Fruit fly (Drosophila melanogaster) whole organism, embryonic: ENCODE measurements around the gene mRpL17.

ENCODE experiments used
- BtbVII ChIP-seq: fragments of 200-800 bp; sonication (Bioruptor generic); optimal IDR thresholded peaks from 3 replicates; lab custom pipeline; 2017; ENCODE audit warnings: missing biosample characterization, mild to moderate bottlenecking, missing genetic modification characterization
- CG10543 ChIP-seq: fragments of 200-800 bp; sonication (Bioruptor generic); optimal IDR thresholded peaks from 3 replicates; lab custom pipeline; 2017; ENCODE audit warnings: missing biosample characterization, mild to moderate bottlenecking, missing genetic modification characterization, moderate library complexity
- CG11696 ChIP-seq: fragments of 200-800 bp; sonication (Bioruptor generic); IDR thresholded peaks from 2 replicates; pipeline ENCODE4 v1.3.6; 2022; ENCODE audit warnings: missing biosample characterization, missing genetic modification characterization
- CG12155 ChIP-seq: fragments of 200-800 bp; sonication (Bioruptor generic); optimal IDR thresholded peaks from 3 replicates; lab custom pipeline; 2016; ENCODE audit warnings: missing biosample characterization, missing genetic modification characterization
- CG14441 ChIP-seq: fragments of 200-800 bp; sonication (Bioruptor generic); IDR thresholded peaks from 2 replicates; pipeline ENCODE4 v1.3.6; 2022; ENCODE audit warnings: missing biosample characterization, missing genetic modification characterization
- CG14667 ChIP-seq: fragments of 200-800 bp; sonication (Bioruptor generic); IDR thresholded peaks from 2 replicates; pipeline ENCODE4 v1.3.6; 2022; ENCODE audit warnings: missing biosample characterization, missing genetic modification characterization
- CG1603 ChIP-seq: fragments of 200-800 bp; sonication (Bioruptor generic); optimal IDR thresholded peaks from 2 replicates; lab custom pipeline; 2019; ENCODE audit warnings: missing biosample characterization, mild to moderate bottlenecking, missing genetic modification characterization, moderate library complexity
- CG18619 ChIP-seq: fragments of 200-800 bp; sonication (Bioruptor generic); optimal IDR thresholded peaks from 3 replicates; lab custom pipeline; 2017; ENCODE audit warnings: missing biosample characterization, mild to moderate bottlenecking, missing genetic modification characterization
- CG2116 ChIP-seq: fragments of 200-800 bp; sonication (Bioruptor generic); optimal IDR thresholded peaks from 3 replicates; lab custom pipeline; 2018; ENCODE audit warnings: missing biosample characterization, mild to moderate bottlenecking, missing genetic modification characterization
- CG2120 ChIP-seq: fragments of 200-800 bp; sonication (Bioruptor generic); optimal IDR thresholded peaks from 3 replicates; lab custom pipeline; 2016; ENCODE audit warnings: missing biosample characterization, missing genetic modification characterization
- CG2129 ChIP-seq: fragments of 200-800 bp; sonication (Bioruptor generic); IDR thresholded peaks from 2 replicates; pipeline ENCODE4 v1.3.6; 2022; ENCODE audit warnings: missing biosample characterization, missing genetic modification characterization; ENCODE audit not compliant: partially characterized antibody
- CG2889 ChIP-seq: fragments of 200-800 bp; sonication (Bioruptor generic); IDR thresholded peaks from 3 replicates; pipeline ENCODE4 v1.3.6; 2022; ENCODE audit warnings: missing biosample characterization, missing genetic modification characterization
- CG3726 ChIP-seq: fragments of 200-800 bp; sonication (Bioruptor generic); IDR thresholded peaks from 3 replicates; pipeline ENCODE4, ENCODE4 v1.3.6; 2022; ENCODE audit warnings: missing biosample characterization, missing genetic modification characterization
- CG6654 ChIP-seq: fragments of 200-800 bp; sonication (Bioruptor generic); optimal IDR thresholded peaks from 2 replicates; lab custom pipeline; 2017; ENCODE audit warnings: missing biosample characterization, mild to moderate bottlenecking, missing genetic modification characterization
- CG6689 ChIP-seq: fragments of 200-800 bp; sonication (Bioruptor generic); IDR thresholded peaks from 2 replicates; pipeline ENCODE4 v1.3.6; 2022; ENCODE audit warnings: missing biosample characterization, missing genetic modification characterization
- CG8281 ChIP-seq: fragments of 200-800 bp; sonication (Bioruptor generic); optimal IDR thresholded peaks from 2 replicates; lab custom pipeline; 2018; ENCODE audit warnings: missing biosample characterization, mild to moderate bottlenecking, missing genetic modification characterization, moderate library complexity
- CG8388 ChIP-seq: fragments of 200-800 bp; sonication (Bioruptor generic); optimal IDR thresholded peaks from 2 replicates; lab custom pipeline; 2019; ENCODE audit warnings: missing biosample characterization, mild to moderate bottlenecking, missing genetic modification characterization, moderate library complexity
- CrebB ChIP-seq: fragments of 200-800 bp; sonication (Bioruptor generic); optimal IDR thresholded peaks from 3 replicates; lab custom pipeline; 2018; ENCODE audit warnings: missing biosample characterization, mild to moderate bottlenecking, missing genetic modification characterization
- D19B ChIP-seq: fragments of 200-800 bp; sonication (Bioruptor generic); optimal IDR thresholded peaks from 2 replicates; lab custom pipeline; 2017; ENCODE audit warnings: missing biosample characterization, mild to moderate bottlenecking, missing genetic modification characterization
- Dll ChIP-seq: fragments of 200-800 bp; sonication (Bioruptor generic); IDR thresholded peaks from 4 replicates; pipeline ENCODE4 v1.3.6; 2022; ENCODE audit warnings: missing biosample characterization, missing genetic modification characterization; ENCODE audit not compliant: partially characterized antibody
- HLHmδ ChIP-seq: fragments of 200-800 bp; sonication (Bioruptor generic); optimal IDR thresholded peaks from 2 replicates; lab custom pipeline; 2018; ENCODE audit warnings: missing biosample characterization, mild to moderate bottlenecking, missing genetic modification characterization, moderate library complexity
- Hey ChIP-seq: fragments of 200-800 bp; sonication (Bioruptor generic); optimal IDR thresholded peaks from 3 replicates; lab custom pipeline; 2018; ENCODE audit warnings: missing biosample characterization, mild to moderate bottlenecking, missing genetic modification characterization
- HmgD ChIP-seq: fragments of 200-800 bp; sonication (Bioruptor generic); optimal IDR thresholded peaks from 3 replicates; lab custom pipeline; 2016; ENCODE audit warnings: missing biosample characterization, missing genetic modification characterization
- Hr3 ChIP-seq: fragments of 200-800 bp; sonication (Bioruptor generic); optimal IDR thresholded peaks from 3 replicates; lab custom pipeline; 2016; ENCODE audit warnings: missing biosample characterization, missing genetic modification characterization
- Ptx1 ChIP-seq: fragments of 200-800 bp; sonication (Bioruptor generic); IDR thresholded peaks from 2 replicates; pipeline ENCODE4 v1.3.6; 2022; ENCODE audit warnings: missing biosample characterization, missing genetic modification characterization
- Scr ChIP-seq: fragments of 200-800 bp; sonication (Bioruptor generic); IDR thresholded peaks from 2 replicates; pipeline ENCODE4 v1.3.6; 2022; ENCODE audit warnings: missing biosample characterization, missing genetic modification characterization; ENCODE audit not compliant: partially characterized antibody
- Spps ChIP-seq: fragments of 200-800 bp; sonication (Bioruptor generic); optimal IDR thresholded peaks from 2 replicates; lab custom pipeline; 2018; ENCODE audit warnings: missing biosample characterization, mild to moderate bottlenecking, missing genetic modification characterization
- YL-1 ChIP-seq: fragments of 200-800 bp; sonication (Bioruptor generic); optimal IDR thresholded peaks from 3 replicates; lab custom pipeline; 2017; ENCODE audit warnings: missing biosample characterization, mild to moderate bottlenecking, missing genetic modification characterization
- amos ChIP-seq: fragments of 200-800 bp; sonication (Bioruptor generic); IDR thresholded peaks from 2 replicates; pipeline ENCODE4 v1.3.6; 2022; ENCODE audit warnings: missing biosample characterization, missing genetic modification characterization; ENCODE audit not compliant: partially characterized antibody
- cad ChIP-seq: fragments of >200 bp; optimal IDR thresholded peaks from 2 replicates; lab custom pipeline; 2017; ENCODE audit warnings: missing biosample characterization, missing genetic modification characterization
- chinmo ChIP-seq: fragments of 200-800 bp; sonication (Bioruptor generic); IDR thresholded peaks from 4 replicates; pipeline ENCODE4 v1.3.6; 2022; ENCODE audit warnings: missing biosample characterization, missing genetic modification characterization; ENCODE audit not compliant: partially characterized antibody
- eve ChIP-seq, 2 experiments: fragments of >200 bp; optimal IDR thresholded peaks; 2 replicates each; lab custom pipeline; 2017; ENCODE audit warnings: missing biosample characterization in 2 of 2, missing genetic modification characterization in 2 of 2
- fd64A ChIP-seq: fragments of 200-800 bp; sonication (Bioruptor generic); optimal IDR thresholded peaks from 3 replicates; lab custom pipeline; 2018; ENCODE audit warnings: missing biosample characterization, mild to moderate bottlenecking, missing genetic modification characterization
- fu2 ChIP-seq: fragments of 200-800 bp; sonication (Bioruptor generic); optimal IDR thresholded peaks from 2 replicates; lab custom pipeline; 2016; ENCODE audit warnings: missing biosample characterization, missing genetic modification characterization
- hth ChIP-seq: fragments of >200 bp; optimal IDR thresholded peaks from 2 replicates; lab custom pipeline; 2017; ENCODE audit warnings: inconsistent platforms
- lola ChIP-seq, 3 experiments: fragments of >200 bp in 2 of 3; fragments of 200-800 bp in 1 of 3; sonication (Bioruptor generic) in 1 of 3; optimal IDR thresholded peaks; 2 replicates each; lab custom pipeline; 2017 to 2019; ENCODE audit warnings: missing biosample characterization in 3 of 3, missing genetic modification characterization in 3 of 3, mild to moderate bottlenecking in 1 of 3, moderate library complexity in 1 of 3
- mam ChIP-seq: fragments of 200-800 bp; sonication (Bioruptor generic); optimal IDR thresholded peaks from 3 replicates; lab custom pipeline; 2016; ENCODE audit warnings: missing biosample characterization, missing genetic modification characterization
- mld ChIP-seq: fragments of 200-800 bp; sonication (Bioruptor generic); IDR thresholded peaks from 3 replicates; pipeline ENCODE4 v1.3.6; 2022; ENCODE audit warnings: missing biosample characterization, missing genetic modification characterization; ENCODE audit not compliant: partially characterized antibody
- nau ChIP-seq: fragments of 200-800 bp; sonication (Bioruptor generic); optimal IDR thresholded peaks from 3 replicates; lab custom pipeline; 2017; ENCODE audit warnings: missing biosample characterization, mild to moderate bottlenecking, missing genetic modification characterization, missing genetic modification reagents
- p53 ChIP-seq: fragments of 200-800 bp; sonication (Bioruptor generic); optimal IDR thresholded peaks from 2 replicates; lab custom pipeline; 2016; ENCODE audit warnings: missing biosample characterization, missing genetic modification characterization
- repo ChIP-seq: fragments of 200-800 bp; sonication (Bioruptor generic); optimal IDR thresholded peaks from 2 replicates; lab custom pipeline; 2016; ENCODE audit warnings: missing biosample characterization, missing genetic modification characterization
- slbo ChIP-seq: fragments of 200-800 bp; sonication (Bioruptor generic); IDR thresholded peaks from 2 replicates; pipeline ENCODE4 v1.3.6; 2022; ENCODE audit warnings: missing biosample characterization, missing genetic modification characterization
- slou ChIP-seq: fragments of 200-800 bp; sonication (Bioruptor generic); optimal IDR thresholded peaks from 3 replicates; lab custom pipeline; 2016; ENCODE audit warnings: missing biosample characterization, missing genetic modification characterization
- ssp ChIP-seq: fragments of 200-800 bp; sonication (Bioruptor generic); IDR thresholded peaks from 2 replicates; pipeline ENCODE4 v1.3.6; 2022; ENCODE audit warnings: missing biosample characterization, missing genetic modification characterization
- stwl ChIP-seq: fragments of 200-800 bp; sonication (Bioruptor generic); optimal IDR thresholded peaks from 3 replicates; lab custom pipeline; 2018; ENCODE audit warnings: missing biosample characterization, mild to moderate bottlenecking, missing genetic modification characterization, moderate library complexity
- sug ChIP-seq: fragments of 200-800 bp; optimal IDR thresholded peaks from 2 replicates; lab custom pipeline; 2019; ENCODE audit warnings: missing biosample characterization, mild to moderate bottlenecking, missing genetic modification characterization, moderate library complexity
- toy ChIP-seq: fragments of 200-800 bp; sonication (Bioruptor generic); IDR thresholded peaks from 2 replicates; pipeline ENCODE4 v1.3.6; 2022; ENCODE audit warnings: missing biosample characterization, missing genetic modification characterization
- trem ChIP-seq: fragments of 200-800 bp; optimal IDR thresholded peaks from 3 replicates; lab custom pipeline; 2019; ENCODE audit warnings: missing biosample characterization, mild to moderate bottlenecking, missing genetic modification characterization, moderate library complexity

The mRpL17 gene

DNA sequence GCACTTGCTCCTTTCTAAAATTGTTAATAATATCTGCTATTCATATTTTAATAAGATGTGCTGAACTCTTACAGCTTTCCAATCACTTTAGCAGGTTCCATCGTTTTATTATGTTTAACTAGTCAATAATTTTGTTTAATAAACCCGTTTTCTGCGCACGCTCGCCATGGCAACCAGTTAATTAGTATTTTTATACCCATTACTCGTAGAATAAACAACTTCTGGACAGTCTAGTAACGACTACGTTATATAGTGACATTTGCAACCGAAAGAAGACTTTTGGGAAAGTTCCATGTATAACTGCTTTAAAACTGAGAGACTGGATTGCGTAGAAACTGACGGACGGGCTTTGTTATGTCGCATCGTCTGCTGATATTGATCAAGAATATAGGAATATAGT, 31.3 kb upstream of the mRpL17 start, which contains the start of gene CG34453:
Gene CG34453 (minus strand): TSS at position 101 of the 400 bp plus-strand sequence.
- TF ChIP-seq Spps (tag; lab: Kevin White, UChicago) (no peak), eve (GFP tag; optimal IDR thresholded peaks at IDR 0.05; lab: Kevin White, UChicago) (peak in 1 of 2 experiments; percentile 33)
- TF ChIP-seq, all 482 proteins: peak for 1

DNA sequence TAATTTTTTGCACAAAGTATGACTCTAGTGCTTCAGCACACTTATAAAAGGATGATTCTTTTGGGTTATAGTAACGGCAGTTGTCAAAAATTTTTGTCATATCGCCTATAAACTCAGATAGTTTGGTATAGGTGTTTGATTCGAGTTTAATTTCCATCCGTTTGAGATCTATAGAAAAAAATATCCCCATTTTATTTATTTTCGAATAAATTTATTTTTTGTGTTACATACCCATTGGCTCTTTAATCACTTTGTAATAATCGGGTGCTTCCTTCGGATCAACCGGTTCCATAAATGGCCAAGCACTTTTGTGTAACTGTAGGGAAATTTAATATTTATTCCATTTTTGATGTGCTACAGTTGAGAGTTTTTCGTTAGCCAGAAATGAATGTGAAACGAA, 30.2 kb upstream of the mRpL17 start:
- TF ChIP-seq Scr (GFP tag; lab: Robert Waterston, UW) = no peak
- TF ChIP-seq p53 = no peak
- TF ChIP-seq CG2120 (GFP tag; lab: Kevin White, UChicago) = no peak
- no peak for TF ChIP-seq ssp
- no peak for TF ChIP-seq Hr3 (GFP tag; lab: Kevin White, UChicago)
- no peak for TF ChIP-seq chinmo (GFP tag; lab: Robert Waterston, UW)
- no peak for TF ChIP-seq slou (GFP tag; lab: Kevin White, UChicago)
- no peak for TF ChIP-seq amos
- no peak for TF ChIP-seq cad (GFP tag; lab: Kevin White, UChicago)
- no peak for TF ChIP-seq Ptx1
- no peak for TF ChIP-seq mld (GFP tag; lab: Robert Waterston, UW)

DNA sequence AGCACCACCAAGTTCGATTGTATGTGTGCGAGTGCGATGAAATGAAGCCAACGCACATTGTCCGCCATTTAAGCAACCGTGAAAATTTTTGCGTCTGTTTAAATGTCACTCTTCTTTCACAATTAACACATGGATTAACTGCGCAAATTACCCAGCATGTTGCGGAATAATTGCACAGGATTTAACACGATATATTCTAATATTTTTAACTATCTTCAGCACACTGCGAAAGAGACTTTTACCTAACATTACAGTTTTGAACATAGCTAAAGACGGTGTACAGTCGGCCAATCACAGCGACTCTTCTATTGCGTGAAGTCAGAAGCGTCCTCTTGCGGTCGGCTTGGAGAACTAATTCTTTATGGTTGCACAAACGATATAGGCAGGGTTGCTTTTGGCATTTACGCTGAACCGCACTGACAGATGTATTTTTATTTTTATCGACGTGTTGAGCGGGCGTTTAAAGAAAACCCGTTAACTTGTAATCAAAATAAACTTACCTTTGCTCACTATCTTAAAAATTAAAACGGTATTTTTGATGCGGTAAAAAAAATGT, 17.9 kb upstream of the mRpL17 start:
- TF ChIP-seq YL-1 (GFP tag; lab: Kevin White, UChicago) = peak; percentile 91
- no peak for TF ChIP-seq CG12155 (GFP tag; lab: Kevin White, UChicago)
- peak; percentile 35 for TF ChIP-seq fu2 (GFP tag; lab: Kevin White, UChicago)
- TF ChIP-seq CG8388 = no peak
- peak; percentile 25; the same call in 2 of the 4 replicates for TF ChIP-seq Dll (GFP tag; lab: Robert Waterston, UW)
- no peak for TF ChIP-seq fd64A (GFP tag; lab: Kevin White, UChicago)
- TF ChIP-seq CG2116 (GFP tag; lab: Kevin White, UChicago) = peak; percentile 100
- TF ChIP-seq CG6689 (GFP tag; lab: Robert Waterston, UW) = no peak
- no peak for TF ChIP-seq Hey (tag; lab: Kevin White, UChicago)
- no peak for TF ChIP-seq CG2129 (GFP tag; lab: Robert Waterston, UW)
- peak; percentile 82 for TF ChIP-seq stwl (tag; lab: Kevin White, UChicago)
- no peak for TF ChIP-seq CG6654 (GFP tag; lab: Kevin White, UChicago)
- TF ChIP-seq CrebB = no peak
- TF ChIP-seq D19B (GFP tag; lab: Kevin White, UChicago) = no peak
- TF ChIP-seq CG2889 (GFP tag; lab: Robert Waterston, UW) = no peak
- no peak for TF ChIP-seq toy (GFP tag; lab: Robert Waterston, UW)
- TF ChIP-seq CG18619 (GFP tag; lab: Kevin White, UChicago) = no peak
- TF ChIP-seq slbo (GFP tag; lab: Robert Waterston, UW) = peak; percentile 69
- no peak for TF ChIP-seq CG8281 (tag; lab: Kevin White, UChicago)
- peak; percentile 41 for TF ChIP-seq mam (GFP tag; lab: Kevin White, UChicago)
- no peak for TF ChIP-seq CG14667 (GFP tag; lab: Robert Waterston, UW)
- TF ChIP-seq CG14441 (GFP tag; lab: Robert Waterston, UW) = 0 out of 2 replicates have a peak, but pooled peaks have one; percentile 29
- TF ChIP-seq CG3726 = no peak
- no peak for TF ChIP-seq CG11696 (GFP tag; lab: Robert Waterston, UW)
- no peak for TF ChIP-seq hth (lab: Kevin White, UChicago)
- TF ChIP-seq lola (GFP tag; optimal IDR thresholded peaks at IDR 0.05; lab: Kevin White, UChicago) = no peak
- TF ChIP-seq HmgD (GFP tag; lab: Kevin White, UChicago) = peak; percentile 51
- no peak for TF ChIP-seq nau (GFP tag; lab: Kevin White, UChicago)
- TF ChIP-seq repo (GFP tag; lab: Kevin White, UChicago) = peak; percentile 32
- TF ChIP-seq CG1603 = peak; percentile 77
- no peak for TF ChIP-seq BtbVII
- TF ChIP-seq HLHmδ (GFP tag; lab: Kevin White, UChicago) = no peak
- TF ChIP-seq sug (tag; lab: Kevin White, UChicago) = no peak
- no peak for TF ChIP-seq CG10543 (GFP tag; lab: Kevin White, UChicago)
- TF ChIP-seq trem (tag; lab: Kevin White, UChicago) = peak; percentile 83
